Worm (Caenorhabditis elegans) whole organism, L3 larva: ENCODE data around the gene glb-10.
A peak's percentile ranks its signal among the peaks of the same experiment; 100 is the strongest.

Experiments used
- R02D3.7 ChIP-seq: fragments of 150-350 bp; optimal IDR thresholded peaks from 2 replicates; lab custom pipeline; 2014; ENCODE audit warnings: missing biosample characterization, missing genetic modification characterization
- ZK546.5 ChIP-seq: sonication (generic microtip); optimal IDR thresholded peaks from 2 replicates; lab custom pipeline; 2017; ENCODE audit warnings: missing biosample characterization, missing genetic modification characterization
- aly-2 ChIP-seq: fragments of 150-350 bp; optimal IDR thresholded peaks from 2 replicates; lab custom pipeline; 2014; ENCODE audit warnings: missing biosample characterization, missing genetic modification characterization
- ama-1 ChIP-seq: fragments of 150-350 bp; optimal IDR thresholded peaks from 2 replicates; lab custom pipeline; 2018
- ceh-28 ChIP-seq: fragments of 150-350 bp; optimal IDR thresholded peaks from 2 replicates; lab custom pipeline; 2014; ENCODE audit warnings: missing biosample characterization, missing genetic modification reagents, missing genetic modification characterization
- ceh-82 ChIP-seq: fragments of 150-350 bp; optimal IDR thresholded peaks from 2 replicates; lab custom pipeline; 2014; ENCODE audit warnings: missing biosample characterization, missing genetic modification characterization
- daf-12 ChIP-seq: fragments of 150-350 bp; optimal IDR thresholded peaks from 2 replicates; lab custom pipeline; 2014; ENCODE audit warnings: missing biosample characterization, missing genetic modification reagents, missing genetic modification characterization
- egl-5 ChIP-seq: fragments of 150-350 bp; optimal IDR thresholded peaks from 2 replicates; lab custom pipeline; 2017; ENCODE audit warnings: missing biosample characterization, missing genetic modification reagents, missing genetic modification characterization, inconsistent platforms
- elt-1 ChIP-seq: fragments of 150-350 bp; optimal IDR thresholded peaks from 2 replicates; lab custom pipeline; 2014; ENCODE audit warnings: missing biosample characterization, missing genetic modification characterization
- eor-1 ChIP-seq, 2 experiments: fragments of 150-350 bp; optimal IDR thresholded peaks; 2 replicates each; lab custom pipeline; 2014 to 2018; ENCODE audit warnings: missing biosample characterization in 2 of 2, missing genetic modification characterization in 2 of 2
- fkh-10 ChIP-seq: sonication (generic microtip); optimal IDR thresholded peaks from 2 replicates; lab custom pipeline; 2017; ENCODE audit warnings: missing biosample characterization, missing genetic modification reagents, missing genetic modification characterization
- fos-1 ChIP-seq: fragments of 150-350 bp; optimal IDR thresholded peaks from 2 replicates; lab custom pipeline; 2014; ENCODE audit warnings: missing biosample characterization, missing genetic modification characterization
- jun-1 ChIP-seq: fragments of 150-350 bp; optimal IDR thresholded peaks from 2 replicates; lab custom pipeline; 2014; ENCODE audit warnings: missing biosample characterization, missing genetic modification reagents, missing genetic modification characterization
- lin-15B ChIP-seq: fragments of 150-350 bp; optimal IDR thresholded peaks from 2 replicates; lab custom pipeline; 2014; ENCODE audit warnings: missing biosample characterization, missing genetic modification characterization
- lin-39 ChIP-seq: fragments of 150-350 bp; optimal IDR thresholded peaks from 2 replicates; lab custom pipeline; 2018; ENCODE audit warnings: missing biosample characterization, missing genetic modification reagents, missing genetic modification characterization
- nfya-1 ChIP-seq: sonication (generic microtip); optimal IDR thresholded peaks from 2 replicates; lab custom pipeline; 2017; ENCODE audit warnings: missing genetic modification characterization, mild to moderate bottlenecking, missing compliant biosample characterization, antibody characterized with exemption, moderate library complexity; ENCODE audit not compliant: insufficient read depth
- nhr-11 ChIP-seq: fragments of 150-350 bp; optimal IDR thresholded peaks from 2 replicates; lab custom pipeline; 2014; ENCODE audit warnings: missing biosample characterization, missing genetic modification characterization
- nhr-12 ChIP-seq: fragments of 150-350 bp; optimal IDR thresholded peaks from 2 replicates; lab custom pipeline; 2014; ENCODE audit warnings: missing biosample characterization, missing genetic modification characterization
- nhr-237 ChIP-seq: fragments of 150-350 bp; optimal IDR thresholded peaks from 2 replicates; lab custom pipeline; 2014; ENCODE audit warnings: missing biosample characterization, missing genetic modification characterization
- nhr-25 ChIP-seq: sonication (generic microtip); optimal IDR thresholded peaks from 2 replicates; lab custom pipeline; 2017; ENCODE audit warnings: missing biosample characterization, missing genetic modification characterization
- nhr-28 ChIP-seq: fragments of 150-350 bp; optimal IDR thresholded peaks from 2 replicates; lab custom pipeline; 2014; ENCODE audit warnings: missing biosample characterization, missing genetic modification characterization
- nhr-43 ChIP-seq: sonication (generic microtip); optimal IDR thresholded peaks from 2 replicates; lab custom pipeline; 2016; ENCODE audit warnings: mild to moderate bottlenecking, missing genetic modification characterization, missing compliant biosample characterization; ENCODE audit not compliant: poor library complexity, severe bottlenecking
- nhr-67 ChIP-seq: fragments of 150-350 bp; optimal IDR thresholded peaks from 2 replicates; lab custom pipeline; 2014; ENCODE audit warnings: missing biosample characterization, missing genetic modification characterization
- nhr-76 ChIP-seq: fragments of 150-350 bp; sonication (generic microtip); optimal IDR thresholded peaks from 5 replicates; lab custom pipeline; 2014; ENCODE audit warnings: missing biosample characterization, missing genetic modification characterization
- nhr-77 ChIP-seq: fragments of 150-350 bp; optimal IDR thresholded peaks from 2 replicates; lab custom pipeline; 2014; ENCODE audit warnings: missing biosample characterization, missing genetic modification characterization
- pha-4 ChIP-seq: fragments of 150-350 bp; optimal IDR thresholded peaks from 2 replicates; lab custom pipeline; 2014; ENCODE audit warnings: missing biosample characterization, missing genetic modification reagents, missing genetic modification characterization
- pqm-1 ChIP-seq: fragments of 150-350 bp; optimal IDR thresholded peaks from 2 replicates; lab custom pipeline; 2017; ENCODE audit warnings: missing biosample characterization, missing genetic modification characterization, inconsistent platforms
- sea-2 ChIP-seq: fragments of 150-350 bp; sonication (generic microtip); optimal IDR thresholded peaks from 4 replicates; lab custom pipeline; 2014; ENCODE audit warnings: missing biosample characterization, missing genetic modification reagents, missing genetic modification characterization
- snpc-4 ChIP-seq: fragments of 150-350 bp; optimal IDR thresholded peaks from 2 replicates; lab custom pipeline; 2014; ENCODE audit warnings: missing biosample characterization, missing genetic modification characterization
- unc-62 ChIP-seq: fragments of 150-350 bp; sonication (generic microtip); optimal IDR thresholded peaks from 4 replicates; lab custom pipeline; 2014; ENCODE audit warnings: missing biosample characterization, missing genetic modification reagents, missing genetic modification characterization
- zag-1 ChIP-seq: fragments of 150-350 bp; optimal IDR thresholded peaks from 2 replicates; lab custom pipeline; 2014; ENCODE audit warnings: missing biosample characterization, missing genetic modification characterization

The glb-10 gene

ce11 chrII:6320655-6321388, 11.7 kb upstream of the glb-10 start, which contains the start of gene efr-3 (continued):
- no peak for TF ChIP-seq jun-1 (tag; lab: Kevin White, UChicago)
- no peak for TF ChIP-seq nhr-237 (tag; lab: Kevin White, UChicago)
- no peak for TF ChIP-seq sea-2 (GFP tag; lab: Kevin White, UChicago)
- TF ChIP-seq aly-2 = no peak
- TF ChIP-seq zag-1 (tag; lab: Kevin White, UChicago) = no peak
- no peak for TF ChIP-seq nhr-77 (tag; lab: Kevin White, UChicago)
- TF ChIP-seq pha-4 (tag; lab: Kevin White, UChicago) = peak; percentile 71

ce11 chrII:6311888-6312287, 2.8 kb upstream of the glb-10 start:
- TF ChIP-seq nhr-28 (no peak), fos-1 (no peak), eor-1 (tag; optimal IDR thresholded peaks at IDR 0.05; lab: Kevin White, UChicago) (no peak), nhr-11 (tag; lab: Kevin White, UChicago) (no peak), nhr-76 (tag; lab: Kevin White, UChicago) (no peak), sea-2 (GFP tag; lab: Kevin White, UChicago) (no peak), nhr-12 (tag; lab: Kevin White, UChicago) (no peak), pqm-1 (tag; lab: Kevin White, UChicago) (no peak), egl-5 (tag; lab: Kevin White, UChicago) (no peak), lin-15B (tag; lab: Kevin White, UChicago) (no peak), daf-12 (tag; lab: Kevin White, UChicago) (no peak), ama-1 (no peak), nhr-43 (tag; lab: Kevin White, UChicago) (no peak), snpc-4 (tag; lab: Kevin White, UChicago) (no peak), ceh-28 (tag; lab: Kevin White, UChicago) (no peak)
- TF ChIP-seq, all 47 proteins: peak for 0

- TF ChIP-seq nhr-67 (tag; lab: Kevin White, UChicago) = no peak
- no peak for TF ChIP-seq unc-62 (GFP tag; lab: Kevin White, UChicago)
- no peak for TF ChIP-seq ama-1
- TF ChIP-seq fkh-10 = peak; percentile 27
- no peak for TF ChIP-seq ceh-82 (tag; lab: Kevin White, UChicago)
- TF ChIP-seq nhr-28 = no peak
- no peak for TF ChIP-seq ceh-28 (tag; lab: Kevin White, UChicago)
These were observed 2.4 kb upstream of the glb-10 start for ce11 chrII:6311459-6311858.

ce11 chrII:6306125-6306524, 3.0 kb downstream of the glb-10 start, which contains the start of gene C29F5.8:
C29F5.8 (plus strand) TSS chrII:6306425.
- TF ChIP-seq snpc-4 (tag; lab: Kevin White, UChicago) (no peak), elt-1 (tag; lab: Kevin White, UChicago) (no peak), jun-1 (tag; lab: Kevin White, UChicago) (no peak), R02D3.7 (tag; lab: Kevin White, UChicago) (no peak), ama-1 (no peak), unc-62 (GFP tag; lab: Kevin White, UChicago) (no peak), nhr-12 (tag; lab: Kevin White, UChicago) (no peak), lin-39 (no peak), nhr-43 (tag; lab: Kevin White, UChicago) (no peak), pqm-1 (tag; lab: Kevin White, UChicago) (no peak), ZK546.5 (tag; lab: Kevin White, UChicago) (no peak)

- TF ChIP-seq egl-5 (tag; lab: Kevin White, UChicago) (peak; percentile 40), nfya-1 (peak; percentile 1), pqm-1 (tag; lab: Kevin White, UChicago) (no peak), nhr-25 (no peak)
- TF ChIP-seq, all 47 proteins: peak for 2
These were observed 5.8 kb downstream of the glb-10 start, which contains the start of gene C29F5.1 for ce11 chrII:6303209-6303740. C29F5.1 (plus strand) TSS chrII:6303525.
